Worm (Caenorhabditis elegans) whole organism, L4 larva: ENCODE data around the gene K10D6.4.
A peak's percentile ranks its signal among the peaks of the same experiment; 100 is the strongest.

ENCODE experiments used
- D1046.2 ChIP-seq: fragments of 200-800 bp; sonication (Bioruptor generic); IDR thresholded peaks from 2 replicates; pipeline ENCODE4 v1.3.6; 2022; ENCODE audit warnings: missing genetic modification characterization, missing compliant biosample characterization
- F26F4.8 ChIP-seq: fragments of 200-800 bp; sonication (Bioruptor generic); conservative IDR thresholded peaks from 2 replicates; pipeline ENCODE4 v1.3.6; 2022; ENCODE audit warnings: missing genetic modification characterization, missing compliant biosample characterization
- ZK337.2 ChIP-seq: fragments of 200-800 bp; sonication (Bioruptor generic); IDR thresholded peaks from 2 replicates; pipeline ENCODE4 v1.3.6; 2022; ENCODE audit warnings: missing genetic modification reagents, missing genetic modification characterization, missing compliant biosample characterization
- aha-1 ChIP-seq: fragments of 150-350 bp; peaks from one replicate; lab custom pipeline; 2014; ENCODE audit warnings: missing biosample characterization, missing genetic modification characterization
- arid-1 ChIP-seq: fragments of 200-800 bp; sonication (Bioruptor generic); conservative IDR thresholded peaks from 2 replicates; pipeline ENCODE4 v1.3.6; 2022; ENCODE audit warnings: missing genetic modification reagents, missing genetic modification characterization, missing compliant biosample characterization
- attf-4 ChIP-seq: sonication (generic microtip); optimal IDR thresholded peaks from 3 replicates; lab custom pipeline; 2017; ENCODE audit warnings: missing biosample characterization, missing genetic modification characterization
- ceh-32 ChIP-seq: sonication (generic microtip); optimal IDR thresholded peaks from 2 replicates; lab custom pipeline; 2016; ENCODE audit warnings: mild to moderate bottlenecking, missing genetic modification characterization, missing compliant biosample characterization; ENCODE audit not compliant: poor library complexity
- ces-1 ChIP-seq: fragments of 150-350 bp; sonication (generic microtip); optimal IDR thresholded peaks from 4 replicates; lab custom pipeline; 2014; ENCODE audit warnings: missing biosample characterization, missing genetic modification reagents, missing genetic modification characterization
- daf-12 ChIP-seq: fragments of 150-350 bp; optimal IDR thresholded peaks from 2 replicates; lab custom pipeline; 2014; ENCODE audit warnings: missing biosample characterization, missing genetic modification reagents, missing genetic modification characterization
- duxl-1 ChIP-seq: sonication (generic microtip); optimal IDR thresholded peaks from 2 replicates; lab custom pipeline; 2016; ENCODE audit warnings: mild to moderate bottlenecking, missing genetic modification characterization, moderate library complexity, missing compliant biosample characterization; ENCODE audit not compliant: poor library complexity
- egl-43 ChIP-seq: fragments of 200-800 bp; sonication (Bioruptor generic); IDR thresholded peaks from 2 replicates; pipeline ENCODE4 v1.3.6; 2022; ENCODE audit warnings: missing genetic modification reagents, missing genetic modification characterization, missing compliant biosample characterization
- hlh-30 ChIP-seq: sonication (generic microtip); optimal IDR thresholded peaks from 2 replicates; lab custom pipeline; 2017; ENCODE audit warnings: antibody characterized with exemption, mild to moderate bottlenecking, missing genetic modification characterization, missing compliant biosample characterization; ENCODE audit not compliant: insufficient read depth
- jun-1 ChIP-seq: fragments of 150-350 bp; optimal IDR thresholded peaks from 2 replicates; lab custom pipeline; 2014; ENCODE audit warnings: missing biosample characterization, missing genetic modification reagents, missing genetic modification characterization
- lin-39 ChIP-seq: fragments of 150-350 bp; optimal IDR thresholded peaks from 2 replicates; lab custom pipeline; 2014; ENCODE audit warnings: missing biosample characterization, missing genetic modification reagents, missing genetic modification characterization
- madf-9 ChIP-seq: fragments of 200-800 bp; sonication (Bioruptor generic); conservative IDR thresholded peaks from 2 replicates; pipeline ENCODE4 v1.3.6; 2022; ENCODE audit warnings: missing genetic modification reagents, missing genetic modification characterization, missing compliant biosample characterization
- mep-1 ChIP-seq: fragments of 150-350 bp; sonication (generic microtip); optimal IDR thresholded peaks from 3 replicates; lab custom pipeline; 2014; ENCODE audit warnings: missing biosample characterization, missing genetic modification characterization
- mes-2 ChIP-seq: sonication (generic microtip); optimal IDR thresholded peaks from 2 replicates; lab custom pipeline; 2016; ENCODE audit warnings: missing genotype, mild to moderate bottlenecking, missing genetic modification characterization, missing compliant biosample characterization; ENCODE audit not compliant: poor library complexity, severe bottlenecking
- mxl-2 ChIP-seq: fragments of 200-800 bp; sonication (Bioruptor generic); conservative IDR thresholded peaks from 2 replicates; pipeline ENCODE4 v1.3.6; 2022; ENCODE audit warnings: missing genetic modification reagents, missing genetic modification characterization, missing compliant biosample characterization
- mxl-3 ChIP-seq: fragments of 200-800 bp; sonication (Bioruptor generic); optimal IDR thresholded peaks from 2 replicates; lab custom pipeline; 2018; ENCODE audit warnings: mild to moderate bottlenecking, missing genetic modification characterization, missing compliant biosample characterization
- nhr-42 ChIP-seq: fragments of 200-800 bp; sonication (Bioruptor generic); IDR thresholded peaks from 2 replicates; pipeline ENCODE4 v1.3.6; 2022; ENCODE audit warnings: missing genetic modification characterization, missing compliant biosample characterization
- pha-4 ChIP-seq, 2 experiments: fragments of 150-350 bp in 1 of 2; fragments of 200-800 bp in 1 of 2; sonication (Bioruptor generic) in 1 of 2; IDR thresholded peaks in 1 of 2; optimal IDR thresholded peaks in 1 of 2; 2 replicates each; pipeline versions ENCODE4 v1.3.6 to Lab custom; 2014 to 2022; ENCODE audit warnings: missing genetic modification characterization in 2 of 2, missing genetic modification reagents in 2 of 2, missing biosample characterization in 1 of 2, missing compliant biosample characterization in 1 of 2
- skn-1 ChIP-seq: fragments of 150-350 bp; optimal IDR thresholded peaks from 2 replicates; lab custom pipeline; 2014; ENCODE audit warnings: missing biosample characterization, missing genetic modification characterization
- snpc-1.2 ChIP-seq: fragments of 200-800 bp; sonication (Bioruptor generic); IDR thresholded peaks from 2 replicates; pipeline ENCODE4 v1.3.6; 2022; ENCODE audit warnings: missing genetic modification reagents, missing genetic modification characterization, missing compliant biosample characterization
- unc-62 ChIP-seq, 3 experiments: fragments of 150-350 bp in 1 of 3; sonication (generic microtip); optimal IDR thresholded peaks in 2 of 3; peaks in 1 of 3; 1 replicate in 1 of 3; 2 replicates in 2 of 3; lab custom pipeline; 2014 to 2017; ENCODE audit warnings: missing biosample characterization in 3 of 3, missing genetic modification characterization in 3 of 3, missing genetic modification reagents in 3 of 3, missing genotype in 1 of 3
- zip-2 ChIP-seq: fragments of 150-350 bp; optimal IDR thresholded peaks from 2 replicates; lab custom pipeline; 2014; ENCODE audit warnings: missing biosample characterization, missing genetic modification characterization
- ztf-7 ChIP-seq: fragments of 150-350 bp; optimal IDR thresholded peaks from 2 replicates; lab custom pipeline; 2014; ENCODE audit warnings: missing biosample characterization, missing genetic modification characterization

Gene K10D6.4

ce11 chrV:11245029-11245428 lies 43.3 kb downstream of the K10D6.4 start:
- no peak for TF ChIP-seq daf-12 (tag; lab: Kevin White, UChicago)
- peak in 1 of 2 experiments; percentile 93 for TF ChIP-seq unc-62 (GFP tag; optimal IDR thresholded peaks at IDR 0.05 in 1 of 2; lab: Kevin White, UChicago)
- no peak for TF ChIP-seq unc-62 (tag; optimal IDR thresholded peaks at IDR 0.05; lab: Kevin White, UChicago)

- no peak for TF ChIP-seq pha-4 (GFP tag; IDR thresholded peaks at IDR 0.05; lab: Robert Waterston, UW)
- TF ChIP-seq pha-4 (tag; optimal IDR thresholded peaks at IDR 0.05; lab: Kevin White, UChicago) = no peak
- TF ChIP-seq unc-62 (GFP tag; optimal IDR thresholded peaks at IDR 0.05 in 1 of 2; lab: Kevin White, UChicago) = peak in 1 of 2 experiments; percentile 53
- TF ChIP-seq unc-62 (tag; optimal IDR thresholded peaks at IDR 0.05; lab: Kevin White, UChicago) = no peak
- TF ChIP-seq, all 104 proteins: peak for 1
These were observed 46.1 kb downstream of the K10D6.4 start, which contains the start of gene mam-4 for ce11 chrV:11247846-11248245. Gene mam-4 (plus strand): TSS chrV:11248146.

- TF ChIP-seq egl-43 (GFP tag; lab: Robert Waterston, UW) (no peak), aha-1 (tag; lab: Kevin White, UChicago) (peak; percentile 27)
- TF ChIP-seq, all 104 proteins: peak for 1
These were observed 49.0 kb downstream of the K10D6.4 start, which contains the start of gene T19B10.12 for ce11 chrV:11250735-11251134. Gene T19B10.12 (plus strand): TSS chrV:11251035.

- TF ChIP-seq unc-62 (GFP tag; optimal IDR thresholded peaks at IDR 0.05 in 1 of 2; lab: Kevin White, UChicago) = peak in 1 of 2 experiments; percentile 95
- TF ChIP-seq unc-62 (tag; optimal IDR thresholded peaks at IDR 0.05; lab: Kevin White, UChicago) = no peak
- TF ChIP-seq ZK337.2 (GFP tag; lab: Robert Waterston, UW) = no peak
These were observed 50.1 kb downstream of the K10D6.4 start for ce11 chrV:11251798-11252197.

- TF ChIP-seq madf-9 (GFP tag; lab: Robert Waterston, UW) = no peak
- no peak for TF ChIP-seq jun-1 (tag; lab: Kevin White, UChicago)
- no peak for TF ChIP-seq mxl-2 (GFP tag; lab: Robert Waterston, UW)
- no peak for TF ChIP-seq arid-1 (GFP tag; lab: Robert Waterston, UW)
- TF ChIP-seq ceh-32 (tag; lab: Kevin White, UChicago) = no peak
- TF ChIP-seq unc-62 (GFP tag; optimal IDR thresholded peaks at IDR 0.05 in 1 of 2; lab: Kevin White, UChicago) = no peak
- TF ChIP-seq unc-62 (tag; optimal IDR thresholded peaks at IDR 0.05; lab: Kevin White, UChicago) = no peak
- TF ChIP-seq ztf-7 (tag; lab: Kevin White, UChicago) = no peak
- no peak for TF ChIP-seq D1046.2 (GFP tag; lab: Robert Waterston, UW)
- no peak for TF ChIP-seq attf-4 (tag; lab: Kevin White, UChicago)
- no peak for TF ChIP-seq mxl-3 (GFP tag; lab: Kevin White, UChicago)
- no peak for TF ChIP-seq mep-1 (tag; lab: Kevin White, UChicago)
- no peak for TF ChIP-seq hlh-30 (tag; lab: Kevin White, UChicago)
- TF ChIP-seq pha-4 (GFP tag; IDR thresholded peaks at IDR 0.05; lab: Robert Waterston, UW) = no peak
- no peak for TF ChIP-seq pha-4 (tag; optimal IDR thresholded peaks at IDR 0.05; lab: Kevin White, UChicago)
- no peak for TF ChIP-seq mes-2 (tag; lab: Kevin White, UChicago)
- no peak for TF ChIP-seq zip-2
- no peak for TF ChIP-seq nhr-42
- no peak for TF ChIP-seq snpc-1.2 (GFP tag; lab: Robert Waterston, UW)
- no peak for TF ChIP-seq F26F4.8 (GFP tag; lab: Robert Waterston, UW)
- TF ChIP-seq, all 104 proteins: peak for 0
These were observed 50.7 kb downstream of the K10D6.4 start, which contains the start of gene srsx-33 for ce11 chrV:11252429-11252828. Gene srsx-33 (minus strand): TSS chrV:11252529.

- TF ChIP-seq duxl-1 (tag; lab: Kevin White, UChicago) = no peak
- TF ChIP-seq mxl-2 (GFP tag; lab: Robert Waterston, UW) = no peak
- no peak for TF ChIP-seq ces-1
- no peak for TF ChIP-seq skn-1
- TF ChIP-seq lin-39 (tag; lab: Kevin White, UChicago) = no peak
- no peak for TF ChIP-seq mes-2 (tag; lab: Kevin White, UChicago)
These were observed 53.3 kb downstream of the K10D6.4 start, which contains the start of gene srsx-31 for ce11 chrV:11254980-11255379. Gene srsx-31 (minus strand): TSS chrV:11255080.
